Worm (Caenorhabditis elegans) whole organism, L1 larva: ENCODE measurements around the gene Y102A5C.36.

Source experiments
- C04F5.9 ChIP-seq: sonication (generic microtip); optimal IDR thresholded peaks from 2 replicates; lab custom pipeline; 2016; ENCODE audit warnings: missing genetic modification characterization, missing compliant biosample characterization
- Y116A8C.19 ChIP-seq: sonication (generic microtip); optimal IDR thresholded peaks from 2 replicates; lab custom pipeline; 2016; ENCODE audit warnings: missing compliant biosample characterization, missing genetic modification characterization, borderline replicate concordance
- aha-1 ChIP-seq: fragments of 150-350 bp; optimal IDR thresholded peaks from 2 replicates; lab custom pipeline; 2014; ENCODE audit warnings: missing biosample characterization, missing genetic modification characterization
- alr-1 ChIP-seq: fragments of 200-800 bp; sonication (Bioruptor generic); optimal IDR thresholded peaks from 2 replicates; lab custom pipeline; 2018; ENCODE audit warnings: borderline replicate concordance, mild to moderate bottlenecking, missing genetic modification characterization, missing compliant biosample characterization
- aly-2 ChIP-seq: fragments of 150-350 bp; optimal IDR thresholded peaks from 2 replicates; lab custom pipeline; 2014; ENCODE audit warnings: missing biosample characterization, missing genetic modification characterization
- ceh-88 ChIP-seq: fragments of 200-800 bp; sonication (Bioruptor generic); IDR thresholded peaks from 2 replicates; pipeline ENCODE4 v1.3.6; 2022; ENCODE audit warnings: missing genetic modification characterization, missing compliant biosample characterization
- ces-1 ChIP-seq: fragments of 150-350 bp; optimal IDR thresholded peaks from 2 replicates; lab custom pipeline; 2014; ENCODE audit warnings: missing biosample characterization, missing genetic modification reagents, missing genetic modification characterization
- dsc-1 ChIP-seq: sonication (generic microtip); optimal IDR thresholded peaks from 2 replicates; lab custom pipeline; 2016; ENCODE audit warnings: mild to moderate bottlenecking, missing genetic modification characterization, missing compliant biosample characterization
- efl-1 ChIP-seq, 4 experiments: fragments of 150-350 bp; optimal IDR thresholded peaks in 3 of 4; peaks in 1 of 4; 1 replicate in 1 of 4; 2 replicates in 3 of 4; lab custom pipeline; 2014; ENCODE audit warnings: missing biosample characterization in 2 of 4, missing genetic modification characterization in 2 of 4, missing genetic modification reagents in 2 of 4
- elt-2 ChIP-seq: sonication (generic microtip); optimal IDR thresholded peaks from 2 replicates; lab custom pipeline; 2016; ENCODE audit warnings: missing genetic modification characterization, mild to moderate bottlenecking, inconsistent platforms, missing compliant biosample characterization, missing genetic modification reagents
- elt-3 ChIP-seq, 6 experiments: fragments of 150-350 bp in 1 of 6; sonication (generic microtip); optimal IDR thresholded peaks; 2 replicates each; lab custom pipeline; 2017 to 2018; ENCODE audit warnings: missing biosample characterization in 6 of 6, missing genetic modification characterization in 6 of 6, inconsistent platforms in 1 of 6
- ets-5 ChIP-seq: fragments of 200-800 bp; sonication (Bioruptor generic); IDR thresholded peaks from 2 replicates; pipeline ENCODE4 v1.3.6; 2022; ENCODE audit warnings: missing genetic modification characterization, missing compliant biosample characterization
- fos-1 ChIP-seq: fragments of 150-350 bp; optimal IDR thresholded peaks from 2 replicates; lab custom pipeline; 2014; ENCODE audit warnings: missing biosample characterization, missing genetic modification characterization
- grh-1 ChIP-seq: fragments of 200-800 bp; sonication (Bioruptor generic); IDR thresholded peaks from 2 replicates; pipeline ENCODE4 v1.3.6; 2022; ENCODE audit warnings: missing genetic modification reagents, missing genetic modification characterization, missing compliant biosample characterization
- hlh-17 ChIP-seq: fragments of 200-800 bp; sonication (Bioruptor generic); optimal IDR thresholded peaks from 2 replicates; lab custom pipeline; 2018; ENCODE audit warnings: missing genetic modification characterization, mild to moderate bottlenecking, missing compliant biosample characterization, moderate library complexity, borderline replicate concordance
- irx-1 ChIP-seq: sonication (generic microtip); optimal IDR thresholded peaks from 2 replicates; lab custom pipeline; 2016; ENCODE audit warnings: missing genetic modification characterization, missing compliant biosample characterization
- isw-1 ChIP-seq: fragments of 200-800 bp; sonication (Bioruptor generic); IDR thresholded peaks from 2 replicates; pipeline ENCODE4 v1.3.6; 2022; ENCODE audit warnings: missing genetic modification characterization, missing compliant biosample characterization
- lin-14 ChIP-seq: fragments of 200-800 bp; sonication (Bioruptor generic); optimal IDR thresholded peaks from 2 replicates; lab custom pipeline; 2018; ENCODE audit warnings: mild to moderate bottlenecking, missing genetic modification characterization, moderate library complexity, missing compliant biosample characterization
- lsy-2 ChIP-seq, 2 experiments: fragments of 150-350 bp; optimal IDR thresholded peaks; 2 replicates each; lab custom pipeline; 2014; ENCODE audit warnings: missing biosample characterization in 2 of 2, missing genetic modification characterization in 2 of 2
- mab-9 ChIP-seq: fragments of 200-800 bp; sonication (Bioruptor generic); IDR thresholded peaks from 2 replicates; pipeline ENCODE4 v1.3.6; 2022; ENCODE audit warnings: missing genetic modification reagents, missing genetic modification characterization, missing compliant biosample characterization
- mef-2 ChIP-seq: fragments of 150-350 bp; optimal IDR thresholded peaks from 2 replicates; lab custom pipeline; 2014; ENCODE audit warnings: missing biosample characterization, missing genetic modification characterization
- mep-1 ChIP-seq: fragments of 150-350 bp; optimal IDR thresholded peaks from 2 replicates; lab custom pipeline; 2014; ENCODE audit warnings: missing biosample characterization, missing genetic modification characterization
- nhr-11 ChIP-seq: fragments of 150-350 bp; optimal IDR thresholded peaks from 2 replicates; lab custom pipeline; 2014; ENCODE audit warnings: missing biosample characterization, missing genetic modification characterization
- nhr-12 ChIP-seq: sonication (generic microtip); optimal IDR thresholded peaks from 2 replicates; lab custom pipeline; 2017; ENCODE audit warnings: missing biosample characterization, missing genetic modification characterization
- nhr-19 ChIP-seq: fragments of 200-800 bp; sonication (Bioruptor generic); conservative IDR thresholded peaks from 2 replicates; pipeline ENCODE4 v1.3.6; 2022; ENCODE audit warnings: missing genetic modification characterization, missing compliant biosample characterization
- nhr-20 ChIP-seq: sonication (generic microtip); optimal IDR thresholded peaks from 2 replicates; lab custom pipeline; 2016; ENCODE audit warnings: mild to moderate bottlenecking, missing genetic modification characterization, missing compliant biosample characterization
- nhr-28 ChIP-seq: fragments of 150-350 bp; optimal IDR thresholded peaks from 2 replicates; lab custom pipeline; 2014; ENCODE audit warnings: missing biosample characterization, missing genetic modification characterization
- nhr-71 ChIP-seq: sonication (generic microtip); optimal IDR thresholded peaks from 2 replicates; lab custom pipeline; 2016; ENCODE audit warnings: mild to moderate bottlenecking, missing genetic modification characterization, moderate library complexity, missing compliant biosample characterization
- nhr-77 ChIP-seq: fragments of 150-350 bp; optimal IDR thresholded peaks from 2 replicates; lab custom pipeline; 2014; ENCODE audit warnings: missing biosample characterization, missing genetic modification characterization
- nhr-85 ChIP-seq: sonication (generic microtip); peaks from one replicate; lab custom pipeline; 2016; ENCODE audit warnings: missing genetic modification characterization, inconsistent platforms, missing compliant biosample characterization
- nhr-90 ChIP-seq: sonication (generic microtip); optimal IDR thresholded peaks from 2 replicates; lab custom pipeline; 2016; ENCODE audit warnings: mild to moderate bottlenecking, missing genetic modification characterization, missing compliant biosample characterization; ENCODE audit not compliant: poor library complexity
- pax-3 ChIP-seq: fragments of 200-800 bp; sonication (Bioruptor generic); optimal IDR thresholded peaks from 2 replicates; lab custom pipeline; 2018; ENCODE audit warnings: mild to moderate bottlenecking, missing genetic modification characterization, moderate library complexity, missing compliant biosample characterization
- rnt-1 ChIP-seq: sonication (generic microtip); optimal IDR thresholded peaks from 2 replicates; lab custom pipeline; 2016; ENCODE audit warnings: mild to moderate bottlenecking, missing genetic modification characterization, moderate library complexity, missing compliant biosample characterization
- skn-1 ChIP-seq: fragments of 150-350 bp; optimal IDR thresholded peaks from 2 replicates; lab custom pipeline; 2014; ENCODE audit warnings: missing biosample characterization, missing genetic modification characterization
- snpc-4 ChIP-seq: fragments of 150-350 bp; optimal IDR thresholded peaks from 2 replicates; lab custom pipeline; 2014; ENCODE audit warnings: missing biosample characterization, missing genetic modification characterization
- snu-23 ChIP-seq: sonication (generic microtip); optimal IDR thresholded peaks from 2 replicates; lab custom pipeline; 2016; ENCODE audit warnings: missing genetic modification characterization, missing compliant biosample characterization
- tbx-2 ChIP-seq: sonication (generic microtip); optimal IDR thresholded peaks from 2 replicates; lab custom pipeline; 2016; ENCODE audit warnings: missing genetic modification characterization, missing compliant biosample characterization
- tlp-1 ChIP-seq: fragments of 150-350 bp; optimal IDR thresholded peaks from 2 replicates; lab custom pipeline; 2014; ENCODE audit warnings: missing biosample characterization, missing genetic modification characterization
- zag-1 ChIP-seq: fragments of 150-350 bp; optimal IDR thresholded peaks from 2 replicates; lab custom pipeline; 2014; ENCODE audit warnings: missing biosample characterization, missing genetic modification characterization
- ztf-4 ChIP-seq: fragments of 150-350 bp; optimal IDR thresholded peaks from 2 replicates; lab custom pipeline; 2014; ENCODE audit warnings: missing biosample characterization, missing genetic modification characterization

The Y102A5C.36 gene

ce11 chrV:16965655-16966054, 38.4 kb upstream of the Y102A5C.36 start, which contains the start of gene efl-1 (continued):
- TF ChIP-seq nhr-12 (tag; lab: Kevin White, UChicago) (no peak), snpc-4 (tag; lab: Kevin White, UChicago) (peak; percentile 95), fos-1 (tag; lab: Kevin White, UChicago) (peak; percentile 93), pax-3 (tag; lab: Kevin White, UChicago) (peak; percentile 87), hlh-17 (GFP tag; lab: Kevin White, UChicago) (no peak), irx-1 (tag; lab: Kevin White, UChicago) (peak; percentile 91), ztf-4 (tag; lab: Kevin White, UChicago) (peak; percentile 84), Y116A8C.19 (no peak), dsc-1 (tag; lab: Kevin White, UChicago) (peak; percentile 96), nhr-85 (tag; lab: Kevin White, UChicago) (peak; percentile 95), nhr-90 (peak; percentile 95), C04F5.9 (tag; lab: Kevin White, UChicago) (peak; percentile 52), mab-9 (GFP tag; lab: Robert Waterston, UW) (peak; percentile 84), nhr-71 (tag; lab: Kevin White, UChicago) (peak; percentile 97), grh-1 (GFP tag; lab: Robert Waterston, UW) (peak; percentile 83), lin-14 (GFP tag; lab: Kevin White, UChicago) (peak; percentile 95), aly-2 (tag; lab: Kevin White, UChicago) (peak; percentile 77), nhr-19 (peak; percentile 94), nhr-11 (peak; percentile 77), alr-1 (tag; lab: Kevin White, UChicago) (no peak), nhr-20 (tag; lab: Kevin White, UChicago) (peak; percentile 96), zag-1 (peak; percentile 8), tbx-2 (tag; lab: Kevin White, UChicago) (peak; percentile 94), ceh-88 (peak; percentile 75), ets-5 (GFP tag; lab: Robert Waterston, UW) (no peak), aha-1 (tag; lab: Kevin White, UChicago) (peak; percentile 60), lsy-2 (tag; optimal IDR thresholded peaks at IDR 0.05; lab: Kevin White, UChicago) (peak; percentile 93 to 95), ces-1 (GFP tag; lab: Kevin White, UChicago) (no peak), nhr-28 (no peak), nhr-77 (tag; lab: Kevin White, UChicago) (peak; percentile 92), elt-2 (tag; lab: Kevin White, UChicago) (peak; percentile 78), snu-23 (peak; percentile 97)

DNA sequence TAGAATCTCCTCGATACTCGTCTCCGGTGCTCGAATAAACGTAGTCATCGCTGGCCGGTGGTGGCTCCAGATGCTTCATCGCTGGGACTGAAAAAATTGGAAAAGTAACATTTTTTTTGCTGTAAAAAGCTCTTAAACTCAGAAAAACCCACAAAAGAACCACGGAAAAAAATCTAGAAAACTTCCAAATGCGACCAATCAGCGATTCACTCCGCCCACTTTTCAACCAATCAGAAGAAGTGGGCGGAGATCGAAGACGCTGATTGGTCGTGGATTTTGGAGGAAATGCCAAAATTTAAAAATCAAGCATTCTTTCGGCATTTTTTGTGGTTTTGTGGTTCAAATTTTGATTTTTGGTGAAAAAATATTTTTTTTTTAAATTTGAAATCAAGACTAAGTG, 31.7 kb upstream of the Y102A5C.36 start:
- TF ChIP-seq efl-1 (optimal IDR thresholded peaks at IDR 0.05; lab: Kevin White, UChicago) (no peak), efl-1 (GFP tag; optimal IDR thresholded peaks at IDR 0.05 in 1 of 2; lab: Kevin White, UChicago) (peak in 1 of 2 experiments; percentile 85), mep-1 (tag; lab: Kevin White, UChicago) (no peak)
- TF ChIP-seq, all 84 proteins: peak for 1

ce11 chrV:16956229-16956628, 29.0 kb upstream of the Y102A5C.36 start, which contains the start of gene clec-239:
TSS of gene clec-239 (plus strand) at chrV:16956529.
- no peak for TF ChIP-seq elt-3 (tag; optimal IDR thresholded peaks at IDR 0.05; lab: Kevin White, UChicago)
- no peak for TF ChIP-seq mef-2
- no peak for TF ChIP-seq rnt-1
- TF ChIP-seq skn-1 (tag; lab: Kevin White, UChicago), result no peak
- no peak for TF ChIP-seq tlp-1 (tag; lab: Kevin White, UChicago)
- TF ChIP-seq isw-1 (GFP tag; lab: Robert Waterston, UW), result no peak
- no peak for TF ChIP-seq fos-1 (tag; lab: Kevin White, UChicago)
